Worm (Caenorhabditis elegans) whole organism, L4 larva: ENCODE measurements around the gene clc-2.

Experiments
- D1046.2 ChIP-seq: fragments of 200-800 bp; sonication (Bioruptor generic); IDR thresholded peaks from 2 replicates; pipeline ENCODE4 v1.3.6; 2022; ENCODE audit warnings: missing genetic modification characterization, missing compliant biosample characterization
- F10B5.3 ChIP-seq: sonication (generic microtip); optimal IDR thresholded peaks from 2 replicates; lab custom pipeline; 2016; ENCODE audit warnings: mild to moderate bottlenecking, missing genetic modification characterization, missing compliant biosample characterization
- F26F4.8 ChIP-seq: fragments of 200-800 bp; sonication (Bioruptor generic); conservative IDR thresholded peaks from 2 replicates; pipeline ENCODE4 v1.3.6; 2022; ENCODE audit warnings: missing genetic modification characterization, missing compliant biosample characterization
- R02D3.7 ChIP-seq: fragments of 150-350 bp; sonication (generic microtip); optimal IDR thresholded peaks from 3 replicates; lab custom pipeline; 2014; ENCODE audit warnings: missing biosample characterization, missing genetic modification characterization
- Y5F2A.4 ChIP-seq: fragments of 200-800 bp; sonication (Bioruptor generic); optimal IDR thresholded peaks from 2 replicates; lab custom pipeline; 2018; ENCODE audit warnings: mild to moderate bottlenecking, missing genetic modification characterization, missing compliant biosample characterization
- arid-1 ChIP-seq: fragments of 200-800 bp; sonication (Bioruptor generic); conservative IDR thresholded peaks from 2 replicates; pipeline ENCODE4 v1.3.6; 2022; ENCODE audit warnings: missing genetic modification reagents, missing genetic modification characterization, missing compliant biosample characterization
- attf-4 ChIP-seq: sonication (generic microtip); optimal IDR thresholded peaks from 3 replicates; lab custom pipeline; 2017; ENCODE audit warnings: missing biosample characterization, missing genetic modification characterization
- ceh-82 ChIP-seq: sonication (generic microtip); optimal IDR thresholded peaks from 2 replicates; lab custom pipeline; 2017; ENCODE audit warnings: missing biosample characterization, missing genetic modification characterization
- ces-1 ChIP-seq: fragments of 150-350 bp; sonication (generic microtip); optimal IDR thresholded peaks from 4 replicates; lab custom pipeline; 2014; ENCODE audit warnings: missing biosample characterization, missing genetic modification reagents, missing genetic modification characterization
- ctbp-1 ChIP-seq: fragments of 200-800 bp; sonication (Bioruptor generic); IDR thresholded peaks from 2 replicates; pipeline ENCODE4 v1.3.6; 2022; ENCODE audit warnings: missing genetic modification reagents, missing genetic modification characterization, missing compliant biosample characterization
- daf-19 ChIP-seq: fragments of 200-800 bp; sonication (Bioruptor generic); conservative IDR thresholded peaks from 2 replicates; pipeline ENCODE4 v1.3.6; 2022; ENCODE audit warnings: missing genetic modification characterization, missing compliant biosample characterization
- dmd-6 ChIP-seq: fragments of 200-800 bp; sonication (Bioruptor generic); IDR thresholded peaks from 2 replicates; pipeline ENCODE4 v1.3.6; 2022; ENCODE audit warnings: missing genetic modification reagents, missing genetic modification characterization, missing compliant biosample characterization
- dpl-1 ChIP-seq: fragments of 150-350 bp; optimal IDR thresholded peaks from 2 replicates; lab custom pipeline; 2014; ENCODE audit warnings: missing biosample characterization, missing genetic modification reagents, missing genetic modification characterization
- duxl-1 ChIP-seq: sonication (generic microtip); optimal IDR thresholded peaks from 2 replicates; lab custom pipeline; 2016; ENCODE audit warnings: mild to moderate bottlenecking, missing genetic modification characterization, moderate library complexity, missing compliant biosample characterization; ENCODE audit not compliant: poor library complexity
- egl-27 ChIP-seq: sonication (generic microtip); optimal IDR thresholded peaks from 3 replicates; lab custom pipeline; 2017; ENCODE audit warnings: missing biosample characterization, missing genetic modification reagents, missing genetic modification characterization
- egl-43 ChIP-seq: fragments of 200-800 bp; sonication (Bioruptor generic); IDR thresholded peaks from 2 replicates; pipeline ENCODE4 v1.3.6; 2022; ENCODE audit warnings: missing genetic modification reagents, missing genetic modification characterization, missing compliant biosample characterization
- fos-1 ChIP-seq: fragments of 150-350 bp; optimal IDR thresholded peaks from 2 replicates; lab custom pipeline; 2014; ENCODE audit warnings: missing biosample characterization, missing genetic modification characterization
- hif-1 ChIP-seq, 2 experiments: sonication (generic microtip); optimal IDR thresholded peaks; 2 replicates each; lab custom pipeline; 2016 to 2017; ENCODE audit warnings: missing compliant biosample characterization in 2 of 2, missing genetic modification characterization in 2 of 2, missing genetic modification reagents in 2 of 2, missing genotype in 2 of 2, mild to moderate bottlenecking in 1 of 2
- hlh-11 ChIP-seq: fragments of 200-800 bp; sonication (Bioruptor generic); optimal IDR thresholded peaks from 2 replicates; lab custom pipeline; 2018; ENCODE audit warnings: mild to moderate bottlenecking, missing genetic modification characterization, missing compliant biosample characterization
- hmg-1.1 ChIP-seq: fragments of 200-800 bp; sonication (Bioruptor generic); IDR thresholded peaks from 2 replicates; pipeline ENCODE4 v1.3.6; 2022; ENCODE audit warnings: missing genetic modification reagents, missing genetic modification characterization, missing compliant biosample characterization
- jun-1 ChIP-seq: fragments of 150-350 bp; optimal IDR thresholded peaks from 2 replicates; lab custom pipeline; 2014; ENCODE audit warnings: missing biosample characterization, missing genetic modification reagents, missing genetic modification characterization
- lim-7 ChIP-seq: fragments of 200-800 bp; sonication (Bioruptor generic); IDR thresholded peaks from 2 replicates; pipeline ENCODE4 v1.3.6; 2022; ENCODE audit warnings: missing genetic modification characterization, missing compliant biosample characterization
- lin-13 ChIP-seq: fragments of 150-350 bp; optimal IDR thresholded peaks from 2 replicates; lab custom pipeline; 2014; ENCODE audit warnings: missing biosample characterization, missing genetic modification reagents, missing genetic modification characterization
- lin-38 ChIP-seq: fragments of 200-800 bp; sonication (Bioruptor generic); IDR thresholded peaks from 2 replicates; pipeline ENCODE4 v1.3.6; 2022; ENCODE audit warnings: missing genetic modification reagents, missing genetic modification characterization, missing compliant biosample characterization
- lin-39 ChIP-seq: fragments of 150-350 bp; optimal IDR thresholded peaks from 2 replicates; lab custom pipeline; 2014; ENCODE audit warnings: missing biosample characterization, missing genetic modification reagents, missing genetic modification characterization
- lir-3 ChIP-seq: sonication (generic microtip); optimal IDR thresholded peaks from 2 replicates; lab custom pipeline; 2016; ENCODE audit warnings: mild to moderate bottlenecking, missing genetic modification characterization, missing compliant biosample characterization
- mdt-29 ChIP-seq: fragments of 200-800 bp; sonication (Bioruptor generic); IDR thresholded peaks from 2 replicates; pipeline ENCODE4 v1.3.6; 2022; ENCODE audit warnings: missing genetic modification reagents, missing genetic modification characterization, missing compliant biosample characterization
- mes-2 ChIP-seq: sonication (generic microtip); optimal IDR thresholded peaks from 2 replicates; lab custom pipeline; 2016; ENCODE audit warnings: missing genotype, mild to moderate bottlenecking, missing genetic modification characterization, missing compliant biosample characterization; ENCODE audit not compliant: poor library complexity, severe bottlenecking
- mxl-2 ChIP-seq: fragments of 200-800 bp; sonication (Bioruptor generic); conservative IDR thresholded peaks from 2 replicates; pipeline ENCODE4 v1.3.6; 2022; ENCODE audit warnings: missing genetic modification reagents, missing genetic modification characterization, missing compliant biosample characterization
- mxl-3 ChIP-seq: fragments of 200-800 bp; sonication (Bioruptor generic); optimal IDR thresholded peaks from 2 replicates; lab custom pipeline; 2018; ENCODE audit warnings: mild to moderate bottlenecking, missing genetic modification characterization, missing compliant biosample characterization
- nhr-11 ChIP-seq: fragments of 150-350 bp; optimal IDR thresholded peaks from 2 replicates; lab custom pipeline; 2014; ENCODE audit warnings: missing biosample characterization, missing genetic modification characterization
- nhr-237 ChIP-seq: sonication (generic microtip); optimal IDR thresholded peaks from 2 replicates; lab custom pipeline; 2017; ENCODE audit warnings: missing biosample characterization, missing genetic modification characterization
- nhr-25 ChIP-seq: sonication (generic microtip); optimal IDR thresholded peaks from 2 replicates; lab custom pipeline; 2017; ENCODE audit warnings: missing genetic modification characterization, mild to moderate bottlenecking, missing compliant biosample characterization, antibody characterized with exemption, moderate library complexity, borderline replicate concordance; ENCODE audit not compliant: insufficient read depth
- nhr-28 ChIP-seq: fragments of 150-350 bp; optimal IDR thresholded peaks from 2 replicates; lab custom pipeline; 2014; ENCODE audit warnings: missing biosample characterization, missing genetic modification characterization
- nhr-41 ChIP-seq: fragments of 200-800 bp; sonication (Bioruptor generic); IDR thresholded peaks from 2 replicates; pipeline ENCODE4 v1.3.6; 2022; ENCODE audit warnings: missing genetic modification reagents, missing genetic modification characterization, missing compliant biosample characterization
- nhr-6 ChIP-seq: fragments of 150-350 bp; optimal IDR thresholded peaks from 2 replicates; lab custom pipeline; 2014; ENCODE audit warnings: missing biosample characterization, missing genetic modification characterization
- pha-4 ChIP-seq, 2 experiments: fragments of 150-350 bp in 1 of 2; fragments of 200-800 bp in 1 of 2; sonication (Bioruptor generic) in 1 of 2; IDR thresholded peaks in 1 of 2; optimal IDR thresholded peaks in 1 of 2; 2 replicates each; pipeline versions ENCODE4 v1.3.6 to Lab custom; 2014 to 2022; ENCODE audit warnings: missing genetic modification characterization in 2 of 2, missing genetic modification reagents in 2 of 2, missing biosample characterization in 1 of 2, missing compliant biosample characterization in 1 of 2
- pqm-1 ChIP-seq: sonication (generic microtip); optimal IDR thresholded peaks from 2 replicates; lab custom pipeline; 2017; ENCODE audit warnings: missing biosample characterization, missing genetic modification characterization
- rbr-2 ChIP-seq: sonication (generic microtip); optimal IDR thresholded peaks from 2 replicates; lab custom pipeline; 2016; ENCODE audit warnings: missing genotype, missing genetic modification characterization, missing compliant biosample characterization
- sdz-12 ChIP-seq: fragments of 200-800 bp; sonication (Bioruptor generic); optimal IDR thresholded peaks from 2 replicates; lab custom pipeline; 2018; ENCODE audit warnings: mild to moderate bottlenecking, missing genetic modification characterization, missing compliant biosample characterization
- skn-1 ChIP-seq: fragments of 150-350 bp; optimal IDR thresholded peaks from 2 replicates; lab custom pipeline; 2014; ENCODE audit warnings: missing biosample characterization, missing genetic modification characterization
- snpc-1.2 ChIP-seq: fragments of 200-800 bp; sonication (Bioruptor generic); IDR thresholded peaks from 2 replicates; pipeline ENCODE4 v1.3.6; 2022; ENCODE audit warnings: missing genetic modification reagents, missing genetic modification characterization, missing compliant biosample characterization
- spr-3 ChIP-seq: fragments of 200-800 bp; sonication (Bioruptor generic); optimal IDR thresholded peaks from 2 replicates; lab custom pipeline; 2018; ENCODE audit warnings: mild to moderate bottlenecking, missing genetic modification characterization, missing compliant biosample characterization
- unc-62 ChIP-seq, 3 experiments: fragments of 150-350 bp in 1 of 3; sonication (generic microtip); optimal IDR thresholded peaks in 2 of 3; peaks in 1 of 3; 1 replicate in 1 of 3; 2 replicates in 2 of 3; lab custom pipeline; 2014 to 2017; ENCODE audit warnings: missing biosample characterization in 3 of 3, missing genetic modification characterization in 3 of 3, missing genetic modification reagents in 3 of 3, missing genotype in 1 of 3
- zfp-2 ChIP-seq: sonication (generic microtip); optimal IDR thresholded peaks from 2 replicates; lab custom pipeline; 2016; ENCODE audit warnings: mild to moderate bottlenecking, missing genetic modification characterization, missing compliant biosample characterization
- zip-2 ChIP-seq: fragments of 150-350 bp; optimal IDR thresholded peaks from 2 replicates; lab custom pipeline; 2014; ENCODE audit warnings: missing biosample characterization, missing genetic modification characterization

The clc-2 gene

ce11 chrX:7478476-7478875 lies 47.2 kb downstream of the clc-2 start (continued):
- TF ChIP-seq mdt-29 (0 out of 2 replicates have a peak, but pooled peaks have one; percentile 16), dmd-6 (GFP tag; lab: Robert Waterston, UW) (peak; percentile 37; the same call in 1 of the 2 replicates), nhr-11 (tag; lab: Kevin White, UChicago) (peak; percentile 43), hif-1 (tag; optimal IDR thresholded peaks at IDR 0.05; lab: Kevin White, UChicago) (peak in 1 of 2 experiments; percentile 38), hmg-1.1 (GFP tag; lab: Robert Waterston, UW) (peak; percentile 62), pqm-1 (no peak), nhr-6 (tag; lab: Kevin White, UChicago) (peak; percentile 40), ctbp-1 (0 out of 2 replicates have a peak, but pooled peaks have one; percentile 17), hlh-11 (tag; lab: Kevin White, UChicago) (peak; percentile 59), mxl-2 (no peak), nhr-41 (GFP tag; lab: Robert Waterston, UW) (no peak), zfp-2 (tag; lab: Kevin White, UChicago) (no peak), egl-27 (tag; lab: Kevin White, UChicago) (no peak), unc-62 (GFP tag; optimal IDR thresholded peaks at IDR 0.05 in 1 of 2; lab: Kevin White, UChicago) (peak in 1 of 2 experiments; percentile 91), unc-62 (tag; optimal IDR thresholded peaks at IDR 0.05; lab: Kevin White, UChicago) (no peak), mes-2 (tag; lab: Kevin White, UChicago) (peak; percentile 56), lir-3 (tag; lab: Kevin White, UChicago) (no peak), nhr-25 (tag; lab: Kevin White, UChicago) (no peak), R02D3.7 (tag; lab: Kevin White, UChicago) (no peak), jun-1 (no peak), attf-4 (tag; lab: Kevin White, UChicago) (no peak), rbr-2 (tag; lab: Kevin White, UChicago) (peak; percentile 58), lin-13 (no peak), spr-3 (GFP tag; lab: Kevin White, UChicago) (no peak)

- TF ChIP-seq fos-1 (no peak), daf-19 (GFP tag; lab: Robert Waterston, UW) (no peak), sdz-12 (GFP tag; lab: Kevin White, UChicago) (no peak), lir-3 (tag; lab: Kevin White, UChicago) (no peak), mxl-2 (no peak), nhr-28 (tag; lab: Kevin White, UChicago) (no peak), lin-38 (GFP tag; lab: Robert Waterston, UW) (no peak), zip-2 (tag; lab: Kevin White, UChicago) (no peak), F10B5.3 (no peak), egl-43 (no peak), nhr-41 (GFP tag; lab: Robert Waterston, UW) (no peak), lim-7 (GFP tag; lab: Robert Waterston, UW) (no peak), egl-27 (tag; lab: Kevin White, UChicago) (no peak), ces-1 (no peak), D1046.2 (GFP tag; lab: Robert Waterston, UW) (no peak), pha-4 (GFP tag; IDR thresholded peaks at IDR 0.05; lab: Robert Waterston, UW) (no peak), pha-4 (tag; optimal IDR thresholded peaks at IDR 0.05; lab: Kevin White, UChicago) (no peak)
These were observed 47.7 kb downstream of the clc-2 start, which contains the start of gene mek-1 for ce11 chrX:7478948-7479347. mek-1 (plus strand) TSS chrX:7479248.

ce11 chrX:7480756-7481155 lies 49.5 kb downstream of the clc-2 start, which contains the start of gene F48E3.9:
F48E3.9 (plus strand) TSS chrX:7481056.
- TF ChIP-seq nhr-237 (tag; lab: Kevin White, UChicago) (no peak), arid-1 (no peak), Y5F2A.4 (no peak), F26F4.8 (no peak), ceh-82 (tag; lab: Kevin White, UChicago) (no peak), dpl-1 (GFP tag; lab: Kevin White, UChicago) (no peak), snpc-1.2 (GFP tag; lab: Robert Waterston, UW) (no peak), duxl-1 (no peak), skn-1 (tag; lab: Kevin White, UChicago) (no peak), lin-39 (no peak), mxl-3 (GFP tag; lab: Kevin White, UChicago) (no peak)
